Fruit fly (Drosophila melanogaster) whole organism, embryonic: ENCODE data around the gene Nab2.

Experiments
- Atf-2 ChIP-seq: fragments of 200-800 bp; sonication (Bioruptor generic); optimal IDR thresholded peaks from 2 replicates; lab custom pipeline; 2016; ENCODE audit warnings: missing biosample characterization, missing genetic modification characterization
- Atf3 ChIP-seq: fragments of 200-800 bp; sonication (Bioruptor generic); optimal IDR thresholded peaks from 3 replicates; lab custom pipeline; 2016; ENCODE audit warnings: missing biosample characterization, missing genetic modification characterization
- Bgb ChIP-seq: fragments of 200-800 bp; sonication (Bioruptor generic); IDR thresholded peaks from 2 replicates; pipeline ENCODE4 v1.3.6; 2022; ENCODE audit warnings: missing biosample characterization, missing genetic modification characterization; ENCODE audit not compliant: partially characterized antibody
- CG10147 ChIP-seq: fragments of 200-800 bp; sonication (Bioruptor generic); optimal IDR thresholded peaks from 2 replicates; lab custom pipeline; 2019; ENCODE audit warnings: missing biosample characterization, mild to moderate bottlenecking, missing genetic modification characterization, moderate library complexity
- CG11560 ChIP-seq: fragments of 200-800 bp; sonication (Bioruptor generic); IDR thresholded peaks from 3 replicates; pipeline ENCODE4 v1.3.6; 2022; ENCODE audit warnings: missing biosample characterization, missing genetic modification characterization
- CG12299 ChIP-seq: fragments of 200-800 bp; sonication (Bioruptor generic); optimal IDR thresholded peaks from 2 replicates; lab custom pipeline; 2018; ENCODE audit warnings: missing biosample characterization, mild to moderate bottlenecking, missing genetic modification characterization
- CG13296 ChIP-seq: fragments of 200-800 bp; sonication (Bioruptor generic); optimal IDR thresholded peaks from 3 replicates; lab custom pipeline; 2018; ENCODE audit warnings: missing biosample characterization, mild to moderate bottlenecking, missing genetic modification characterization
- CG14050 ChIP-seq: fragments of 200-800 bp; sonication (Bioruptor generic); IDR thresholded peaks from 3 replicates; pipeline ENCODE4 v1.3.6; 2022; ENCODE audit warnings: missing biosample characterization, missing genetic modification characterization
- CG16779 ChIP-seq: fragments of 200-800 bp; sonication (Bioruptor generic); IDR thresholded peaks from 2 replicates; pipeline ENCODE4 v1.3.6; 2022; ENCODE audit warnings: missing biosample characterization, missing genetic modification characterization
- CG17385 ChIP-seq: fragments of 200-800 bp; sonication (Bioruptor generic); optimal IDR thresholded peaks from 3 replicates; lab custom pipeline; 2018; ENCODE audit warnings: missing biosample characterization, mild to moderate bottlenecking, missing genetic modification characterization
- CG17829 ChIP-seq: fragments of 200-800 bp; optimal IDR thresholded peaks from 2 replicates; lab custom pipeline; 2019; ENCODE audit warnings: missing biosample characterization, mild to moderate bottlenecking, missing genetic modification characterization, moderate library complexity
- CG30403 ChIP-seq: fragments of 200-800 bp; sonication (Bioruptor generic); optimal IDR thresholded peaks from 3 replicates; lab custom pipeline; 2016; ENCODE audit warnings: missing biosample characterization, missing genetic modification characterization
- CG3281 ChIP-seq: fragments of 200-800 bp; sonication (Bioruptor generic); optimal IDR thresholded peaks from 3 replicates; lab custom pipeline; 2017; ENCODE audit warnings: missing biosample characterization, mild to moderate bottlenecking, missing genetic modification characterization
- CG4617 ChIP-seq: fragments of 200-800 bp; sonication (Bioruptor generic); optimal IDR thresholded peaks from 3 replicates; lab custom pipeline; 2016; ENCODE audit warnings: missing biosample characterization, missing genetic modification characterization, borderline replicate concordance
- CG6683 ChIP-seq: fragments of 200-800 bp; sonication (Bioruptor generic); optimal IDR thresholded peaks from 2 replicates; lab custom pipeline; 2017; ENCODE audit warnings: missing biosample characterization, mild to moderate bottlenecking, missing genetic modification characterization, missing genetic modification reagents
- CG7745 ChIP-seq: fragments of 200-800 bp; sonication (Bioruptor generic); optimal IDR thresholded peaks from 2 replicates; lab custom pipeline; 2018; ENCODE audit warnings: missing biosample characterization, mild to moderate bottlenecking, missing genetic modification characterization, moderate library complexity
- CG8944 ChIP-seq: fragments of 200-800 bp; sonication (Bioruptor generic); optimal IDR thresholded peaks from 3 replicates; lab custom pipeline; 2016; ENCODE audit warnings: missing biosample characterization, missing genetic modification characterization
- CG9932 ChIP-seq: fragments of 200-800 bp; sonication (Bioruptor generic); IDR thresholded peaks from 2 replicates; pipeline ENCODE4 v1.3.6; 2022; ENCODE audit warnings: missing biosample characterization, missing genetic modification characterization
- E2f2 ChIP-seq: fragments of 200-800 bp; sonication (Bioruptor generic); IDR thresholded peaks from 2 replicates; pipeline ENCODE4 v1.3.6; 2022; ENCODE audit warnings: missing biosample characterization, missing genetic modification characterization
- Ets65A ChIP-seq: fragments of 200-800 bp; sonication (Bioruptor generic); peaks from one replicate; lab custom pipeline; 2016; ENCODE audit warnings: missing biosample characterization, missing genetic modification characterization
- GATAe ChIP-seq: fragments of 200-800 bp; sonication (Bioruptor generic); conservative IDR thresholded peaks from 2 replicates; pipeline ENCODE4 v1.3.6; 2022; ENCODE audit warnings: missing biosample characterization, missing genetic modification characterization
- Gsc ChIP-seq: fragments of 200-800 bp; sonication (Bioruptor generic); IDR thresholded peaks from 2 replicates; pipeline ENCODE4 v1.3.6; 2022; ENCODE audit warnings: missing biosample characterization, missing genetic modification characterization
- Med ChIP-seq: fragments of 200-800 bp; sonication (Bioruptor generic); peaks from one replicate; lab custom pipeline; 2016; ENCODE audit warnings: missing biosample characterization, missing genetic modification characterization, mild to moderate bottlenecking, inconsistent platforms, moderate library complexity
- Meics ChIP-seq: fragments of 200-800 bp; sonication (Bioruptor generic); optimal IDR thresholded peaks from 2 replicates; lab custom pipeline; 2017; ENCODE audit warnings: missing biosample characterization, mild to moderate bottlenecking, missing genetic modification characterization
- Pdp1 ChIP-seq, 2 experiments: fragments of 200-800 bp; sonication (Bioruptor generic); optimal IDR thresholded peaks; 3 replicates each; lab custom pipeline; 2016; ENCODE audit warnings: missing biosample characterization in 2 of 2, missing genetic modification characterization in 2 of 2, mild to moderate bottlenecking in 1 of 2, moderate library complexity in 1 of 2
- Rx ChIP-seq: fragments of 200-800 bp; sonication (Bioruptor generic); IDR thresholded peaks from 2 replicates; pipeline ENCODE4 v1.3.6; 2022; ENCODE audit warnings: missing biosample characterization, missing genetic modification characterization
- ara ChIP-seq: fragments of 200-800 bp; sonication (Bioruptor generic); IDR thresholded peaks from 2 replicates; pipeline ENCODE4 v1.3.6; 2022; ENCODE audit warnings: missing biosample characterization, missing genetic modification characterization
- chif ChIP-seq, 2 experiments: fragments of 200-800 bp; sonication (Bioruptor generic); optimal IDR thresholded peaks; 3 replicates each; lab custom pipeline; 2016; ENCODE audit warnings: missing biosample characterization in 2 of 2, missing genetic modification characterization in 2 of 2
- crp ChIP-seq, 2 experiments: fragments of 200-800 bp; sonication (Bioruptor generic); optimal IDR thresholded peaks; 2 replicates in 1 of 2; 3 replicates in 1 of 2; lab custom pipeline; 2017; ENCODE audit warnings: missing biosample characterization in 2 of 2, missing genetic modification characterization in 2 of 2, mild to moderate bottlenecking in 1 of 2, moderate library complexity in 1 of 2
- cwo ChIP-seq: fragments of 200-800 bp; sonication (Bioruptor generic); optimal IDR thresholded peaks from 3 replicates; lab custom pipeline; 2017; ENCODE audit warnings: missing biosample characterization, missing genetic modification characterization, mild to moderate bottlenecking, moderate library complexity, missing genetic modification reagents
- dm ChIP-seq: fragments of 200-800 bp; sonication (Bioruptor generic); optimal IDR thresholded peaks from 3 replicates; lab custom pipeline; 2016; ENCODE audit warnings: missing biosample characterization, missing genetic modification characterization
- lbe ChIP-seq: fragments of 200-800 bp; sonication (Bioruptor generic); optimal IDR thresholded peaks from 2 replicates; lab custom pipeline; 2016; ENCODE audit warnings: missing biosample characterization, mild to moderate bottlenecking, missing genetic modification characterization
- lmd ChIP-seq: fragments of 200-800 bp; sonication (Bioruptor generic); IDR thresholded peaks from 2 replicates; pipeline ENCODE4 v1.3.6; 2022; ENCODE audit warnings: missing biosample characterization, missing genetic modification characterization
- onecut ChIP-seq: fragments of 200-800 bp; sonication (Bioruptor generic); IDR thresholded peaks from 2 replicates; pipeline ENCODE4 v1.3.6; 2022; ENCODE audit warnings: missing biosample characterization, missing genetic modification characterization
- sc ChIP-seq, 3 experiments: fragments of >200 bp in 2 of 3; fragments of 200-800 bp in 1 of 3; sonication (Bioruptor generic) in 1 of 3; optimal IDR thresholded peaks; 2 replicates in 2 of 3; 3 replicates in 1 of 3; lab custom pipeline; 2017; ENCODE audit warnings: mild to moderate bottlenecking in 1 of 3, missing biosample characterization in 1 of 3, missing genetic modification characterization in 1 of 3, missing genetic modification reagents in 1 of 3
- sd ChIP-seq: fragments of 200-800 bp; sonication (Bioruptor generic); optimal IDR thresholded peaks from 3 replicates; lab custom pipeline; 2018; ENCODE audit warnings: missing biosample characterization, mild to moderate bottlenecking, missing genetic modification characterization, moderate library complexity
- sug ChIP-seq: fragments of 200-800 bp; optimal IDR thresholded peaks from 2 replicates; lab custom pipeline; 2019; ENCODE audit warnings: missing biosample characterization, mild to moderate bottlenecking, missing genetic modification characterization, moderate library complexity
- unpg ChIP-seq: fragments of 200-800 bp; sonication (Bioruptor generic); optimal IDR thresholded peaks from 3 replicates; lab custom pipeline; 2018; ENCODE audit warnings: missing biosample characterization, mild to moderate bottlenecking, missing genetic modification characterization, moderate library complexity
- wek ChIP-seq: fragments of 200-800 bp; sonication (Bioruptor generic); optimal IDR thresholded peaks from 3 replicates; lab custom pipeline; 2018; ENCODE audit warnings: missing biosample characterization, mild to moderate bottlenecking, missing genetic modification characterization, moderate library complexity
- z ChIP-seq: fragments of 200-800 bp; sonication (Bioruptor generic); IDR thresholded peaks from 3 replicates; pipeline ENCODE4 v1.3.6; 2022; ENCODE audit warnings: missing biosample characterization, missing genetic modification characterization

Nab2 gene

dm6 chr3R:24276104-24277008, 41.9 kb downstream of the Nab2 start, which contains the start of gene Orct (continued):
- TF ChIP-seq CG13296 (GFP tag; lab: Kevin White, UChicago) (peak; percentile 71), z (GFP tag; lab: Robert Waterston, UW) (no peak), Atf3 (peak; percentile 43), CG6683 (GFP tag; lab: Kevin White, UChicago) (peak; percentile 61), CG4617 (GFP tag; lab: Kevin White, UChicago) (peak; percentile 13), lbe (GFP tag; lab: Kevin White, UChicago) (no peak), CG11560 (tag; lab: Robert Waterston, UW) (peak; percentile 51; the same call in 1 of the 3 replicates), E2f2 (GFP tag; lab: Robert Waterston, UW) (peak; percentile 46; the same call in 1 of the 2 replicates)

- TF ChIP-seq Atf-2 (GFP tag; lab: Kevin White, UChicago) (no peak), CG30403 (GFP tag; lab: Kevin White, UChicago) (no peak), CG14050 (GFP tag; lab: Robert Waterston, UW) (no peak), sc (optimal IDR thresholded peaks at IDR 0.05; lab: Kevin White, UChicago) (no peak), sc (GFP tag; optimal IDR thresholded peaks at IDR 0.05; lab: Kevin White, UChicago) (no peak), wek (GFP tag; lab: Kevin White, UChicago) (no peak), lmd (GFP tag; lab: Robert Waterston, UW) (no peak), Gsc (GFP tag; lab: Robert Waterston, UW) (no peak), CG10147 (GFP tag; lab: Kevin White, UChicago) (no peak), CG12299 (no peak), chif (GFP tag; optimal IDR thresholded peaks at IDR 0.05; lab: Kevin White, UChicago) (no peak), sd (tag; lab: Kevin White, UChicago) (peak; percentile 9), CG3281 (GFP tag; lab: Kevin White, UChicago) (no peak), CG17829 (tag; lab: Kevin White, UChicago) (no peak), CG9932 (GFP tag; lab: Robert Waterston, UW) (no peak), CG17385 (no peak), onecut (GFP tag; lab: Robert Waterston, UW) (no peak), sug (tag; lab: Kevin White, UChicago) (peak; percentile 1), Pdp1 (GFP tag; optimal IDR thresholded peaks at IDR 0.05; lab: Kevin White, UChicago) (peak in 1 of 2 experiments; percentile 44), dm (GFP tag; lab: Kevin White, UChicago) (no peak), CG8944 (GFP tag; lab: Kevin White, UChicago) (no peak), unpg (no peak), cwo (GFP tag; lab: Kevin White, UChicago) (peak; percentile 96), crp (GFP tag; optimal IDR thresholded peaks at IDR 0.05; lab: Kevin White, UChicago) (no peak), Bgb (GFP tag; lab: Robert Waterston, UW) (no peak), CG7745 (tag; lab: Kevin White, UChicago) (no peak), ara (GFP tag; lab: Robert Waterston, UW) (no peak)
Observed at dm6 chr3R:24275463-24275862, 42.8 kb downstream of the Nab2 start.

- peak; percentile 11 for TF ChIP-seq Med (GFP tag; lab: Kevin White, UChicago)
- peak; percentile 46 for TF ChIP-seq Ets65A (GFP tag; lab: Kevin White, UChicago)
- TF ChIP-seq CG16779, result no peak
- no peak for TF ChIP-seq Rx (GFP tag; lab: Robert Waterston, UW)
- TF ChIP-seq Meics (GFP tag; lab: Kevin White, UChicago), result no peak
- no peak for TF ChIP-seq GATAe (GFP tag; lab: Robert Waterston, UW)
Observed at dm6 chr3R:24274212-24274611, 44.0 kb downstream of the Nab2 start.
